Worm (Caenorhabditis elegans) whole organism, L4 larva: ENCODE results near the gene F07C4.6.

Source experiments
- R02D3.7 ChIP-seq: fragments of 150-350 bp; sonication (generic microtip); optimal IDR thresholded peaks from 3 replicates; lab custom pipeline; 2014; ENCODE audit warnings: missing biosample characterization, missing genetic modification characterization
- aha-1 ChIP-seq: fragments of 150-350 bp; peaks from one replicate; lab custom pipeline; 2014; ENCODE audit warnings: missing biosample characterization, missing genetic modification characterization
- ceh-28 ChIP-seq: fragments of 150-350 bp; optimal IDR thresholded peaks from 2 replicates; lab custom pipeline; 2014; ENCODE audit warnings: missing biosample characterization, missing genetic modification reagents, missing genetic modification characterization
- egl-27 ChIP-seq: sonication (generic microtip); optimal IDR thresholded peaks from 3 replicates; lab custom pipeline; 2017; ENCODE audit warnings: missing biosample characterization, missing genetic modification reagents, missing genetic modification characterization
- egl-43 ChIP-seq: fragments of 200-800 bp; sonication (Bioruptor generic); IDR thresholded peaks from 2 replicates; pipeline ENCODE4 v1.3.6; 2022; ENCODE audit warnings: missing genetic modification reagents, missing genetic modification characterization, missing compliant biosample characterization
- hif-1 ChIP-seq, 2 experiments: sonication (generic microtip); optimal IDR thresholded peaks; 2 replicates each; lab custom pipeline; 2016 to 2017; ENCODE audit warnings: missing compliant biosample characterization in 2 of 2, missing genetic modification characterization in 2 of 2, missing genetic modification reagents in 2 of 2, missing genotype in 2 of 2, mild to moderate bottlenecking in 1 of 2
- lsy-2 ChIP-seq, 2 experiments: fragments of 150-350 bp in 1 of 2; sonication (generic microtip) in 1 of 2; optimal IDR thresholded peaks; 2 replicates each; lab custom pipeline; 2014 to 2017; ENCODE audit warnings: missing biosample characterization in 2 of 2, missing genetic modification characterization in 2 of 2
- nhr-25 ChIP-seq: sonication (generic microtip); optimal IDR thresholded peaks from 2 replicates; lab custom pipeline; 2017; ENCODE audit warnings: missing genetic modification characterization, mild to moderate bottlenecking, missing compliant biosample characterization, antibody characterized with exemption, moderate library complexity, borderline replicate concordance; ENCODE audit not compliant: insufficient read depth
- nhr-42 ChIP-seq: fragments of 200-800 bp; sonication (Bioruptor generic); IDR thresholded peaks from 2 replicates; pipeline ENCODE4 v1.3.6; 2022; ENCODE audit warnings: missing genetic modification characterization, missing compliant biosample characterization
- nhr-76 ChIP-seq: fragments of 150-350 bp; optimal IDR thresholded peaks from 2 replicates; lab custom pipeline; 2014; ENCODE audit warnings: missing biosample characterization, missing genetic modification characterization
- pha-4 ChIP-seq, 2 experiments: fragments of 150-350 bp in 1 of 2; fragments of 200-800 bp in 1 of 2; sonication (Bioruptor generic) in 1 of 2; IDR thresholded peaks in 1 of 2; optimal IDR thresholded peaks in 1 of 2; 2 replicates each; pipeline versions ENCODE4 v1.3.6 to Lab custom; 2014 to 2022; ENCODE audit warnings: missing genetic modification characterization in 2 of 2, missing genetic modification reagents in 2 of 2, missing biosample characterization in 1 of 2, missing compliant biosample characterization in 1 of 2
- skn-1 ChIP-seq: fragments of 150-350 bp; optimal IDR thresholded peaks from 2 replicates; lab custom pipeline; 2014; ENCODE audit warnings: missing biosample characterization, missing genetic modification characterization
- vab-7 ChIP-seq: fragments of 200-800 bp; sonication (Bioruptor generic); IDR thresholded peaks from 2 replicates; pipeline ENCODE4 v1.3.6; 2022; ENCODE audit warnings: missing genetic modification reagents, missing genetic modification characterization, missing compliant biosample characterization

DNA sequence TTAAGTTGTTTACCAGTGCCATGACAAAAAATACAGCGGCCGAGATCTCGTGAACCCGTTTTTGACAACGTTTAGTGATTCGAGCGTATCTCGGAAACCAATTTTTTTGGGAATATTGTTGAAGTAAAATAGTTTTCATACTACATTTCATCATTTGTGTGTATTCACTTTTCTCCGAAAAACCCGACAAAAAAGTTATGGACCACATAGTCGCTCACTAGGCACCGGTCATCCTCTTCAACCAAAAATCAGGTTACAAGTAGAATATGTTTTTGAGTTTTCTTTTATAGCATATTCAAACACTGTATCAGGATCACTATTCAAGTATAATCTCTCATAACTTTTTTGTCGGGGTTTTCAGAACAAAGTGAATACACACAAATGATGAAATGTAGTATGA lies 15.1 kb downstream of the F07C4.6 start:
- TF ChIP-seq hif-1 (tag; optimal IDR thresholded peaks at IDR 0.05; lab: Kevin White, UChicago) (no peak), aha-1 (tag; lab: Kevin White, UChicago) (no peak), nhr-25 (tag; lab: Kevin White, UChicago) (no peak), ceh-28 (tag; lab: Kevin White, UChicago) (no peak), skn-1 (tag; lab: Kevin White, UChicago) (no peak), pha-4 (GFP tag; IDR thresholded peaks at IDR 0.05; lab: Robert Waterston, UW) (no peak), pha-4 (tag; optimal IDR thresholded peaks at IDR 0.05; lab: Kevin White, UChicago) (no peak), R02D3.7 (tag; lab: Kevin White, UChicago) (no peak), lsy-2 (tag; optimal IDR thresholded peaks at IDR 0.05; lab: Kevin White, UChicago) (no peak), egl-27 (tag; lab: Kevin White, UChicago) (no peak), nhr-42 (GFP tag; lab: Robert Waterston, UW) (no peak), vab-7 (no peak), egl-43 (GFP tag; lab: Robert Waterston, UW) (no peak), nhr-76 (tag; lab: Kevin White, UChicago) (no peak)
